Worm (Caenorhabditis elegans) whole organism, L1 larva: ENCODE measurements around the gene dhs-8.

ENCODE experiments used
- ama-1 ChIP-seq: fragments of 150-350 bp; optimal IDR thresholded peaks from 2 replicates; lab custom pipeline; 2014
- blmp-1 ChIP-seq: fragments of 150-350 bp; optimal IDR thresholded peaks from 2 replicates; lab custom pipeline; 2014; ENCODE audit warnings: missing biosample characterization, missing genetic modification characterization
- ceh-82 ChIP-seq, 3 experiments: fragments of 150-350 bp in 1 of 3; sonication (generic microtip) in 2 of 3; optimal IDR thresholded peaks; 2 replicates each; lab custom pipeline; 2014 to 2017; ENCODE audit warnings: missing biosample characterization in 3 of 3, missing genetic modification characterization in 3 of 3
- dpl-1 ChIP-seq, 3 experiments: fragments of 150-350 bp in 2 of 3; sonication (generic microtip) in 1 of 3; optimal IDR thresholded peaks; 2 replicates each; lab custom pipeline; 2014 to 2017; ENCODE audit warnings: missing biosample characterization in 3 of 3, missing genetic modification characterization in 3 of 3, missing genetic modification reagents in 3 of 3
- nhr-237 ChIP-seq: fragments of 150-350 bp; optimal IDR thresholded peaks from 2 replicates; lab custom pipeline; 2014; ENCODE audit warnings: missing biosample characterization, missing genetic modification characterization
- nhr-28 ChIP-seq: fragments of 150-350 bp; optimal IDR thresholded peaks from 2 replicates; lab custom pipeline; 2014; ENCODE audit warnings: missing biosample characterization, missing genetic modification characterization
- nhr-76 ChIP-seq: sonication (generic microtip); optimal IDR thresholded peaks from 2 replicates; lab custom pipeline; 2017; ENCODE audit warnings: missing biosample characterization, missing genetic modification characterization
- nhr-77 ChIP-seq: fragments of 150-350 bp; optimal IDR thresholded peaks from 2 replicates; lab custom pipeline; 2014; ENCODE audit warnings: missing biosample characterization, missing genetic modification characterization
- unc-62 ChIP-seq: fragments of 150-350 bp; optimal IDR thresholded peaks from 2 replicates; lab custom pipeline; 2014; ENCODE audit warnings: missing biosample characterization, missing genetic modification reagents, missing genetic modification characterization

DNA sequence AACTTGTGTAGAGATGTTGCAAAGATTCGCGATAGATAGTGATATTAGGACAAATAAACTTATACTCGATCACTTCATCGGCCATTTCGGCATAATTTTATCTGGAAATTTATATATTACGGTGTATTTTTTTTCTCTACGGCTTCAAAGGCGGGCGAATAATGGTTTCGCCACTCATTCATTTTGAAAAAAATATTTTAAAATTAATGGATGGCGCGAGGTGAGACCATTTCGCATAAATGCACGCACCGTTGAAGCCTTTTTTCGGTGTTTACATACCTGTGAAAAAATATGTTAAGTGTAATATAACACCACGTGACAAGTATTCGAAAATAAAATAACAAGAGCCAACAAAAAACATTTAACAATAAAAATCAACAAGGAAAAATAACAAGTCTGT is 24.2 kb downstream of the dhs-8 start, which contains the start of gene btb-19:
- no peak for TF ChIP-seq nhr-28 (tag; lab: Kevin White, UChicago)
- no peak for TF ChIP-seq ama-1 (lab: Kevin White, UChicago)
- no peak for TF ChIP-seq nhr-77
- no peak for TF ChIP-seq dpl-1 (GFP tag; optimal IDR thresholded peaks at IDR 0.05; lab: Kevin White, UChicago)
- no peak for TF ChIP-seq unc-62
- TF ChIP-seq blmp-1 (tag; lab: Kevin White, UChicago): no peak
- TF ChIP-seq nhr-237 (tag; lab: Kevin White, UChicago): no peak
- TF ChIP-seq ceh-82 (tag; optimal IDR thresholded peaks at IDR 0.05; lab: Kevin White, UChicago): no peak
- TF ChIP-seq nhr-76 (tag; lab: Kevin White, UChicago): no peak
